Fruit fly (Drosophila melanogaster): Measurements from ENCODE around the gene Atg8a.

- no peak for TF ChIP-seq h (optimal IDR thresholded peaks at IDR 0.05)
- no peak for TF ChIP-seq psq (optimal IDR thresholded peaks at IDR 0.05)
- TF ChIP-seq ttk (optimal IDR thresholded peaks at IDR 0.05), result no peak
Observed at dm6 chrX:10728541-10728968, 39.6 kb downstream of the Atg8a start.
